Worm (Caenorhabditis elegans) whole organism, mixed stage, embryonic: ENCODE results near the gene pyk-2.

Source experiments
- ceh-39 ChIP-seq: fragments of 150-350 bp; optimal IDR thresholded peaks from 2 replicates; lab custom pipeline; 2014; ENCODE audit warnings: missing biosample characterization, missing genetic modification characterization
- ceh-43 ChIP-seq: fragments of 200-800 bp; sonication (Bioruptor generic); optimal IDR thresholded peaks from 2 replicates; lab custom pipeline; 2018; ENCODE audit warnings: mild to moderate bottlenecking, missing genetic modification characterization, moderate library complexity, missing compliant biosample characterization
- ceh-83 ChIP-seq: fragments of 200-800 bp; sonication (Bioruptor generic); optimal IDR thresholded peaks from 2 replicates; lab custom pipeline; 2018; ENCODE audit warnings: mild to moderate bottlenecking, missing genetic modification characterization, missing compliant biosample characterization
- drap-1 ChIP-seq: fragments of 200-800 bp; sonication (Bioruptor generic); optimal IDR thresholded peaks from 3 replicates; lab custom pipeline; 2018; ENCODE audit warnings: mild to moderate bottlenecking, missing genetic modification characterization, missing compliant biosample characterization
- elt-3 ChIP-seq: fragments of 150-350 bp; optimal IDR thresholded peaks from 2 replicates; lab custom pipeline; 2014; ENCODE audit warnings: missing biosample characterization, missing genetic modification characterization
- flh-1 ChIP-seq: fragments of 200-800 bp; sonication (Bioruptor generic); optimal IDR thresholded peaks from 2 replicates; lab custom pipeline; 2018; ENCODE audit warnings: mild to moderate bottlenecking, missing genetic modification characterization, moderate library complexity, missing compliant biosample characterization
- lin-13 ChIP-seq: fragments of 150-350 bp; optimal IDR thresholded peaks from 2 replicates; lab custom pipeline; 2014; ENCODE audit warnings: missing biosample characterization, missing genetic modification characterization
- lin-32 ChIP-seq: fragments of 200-800 bp; sonication (Bioruptor generic); optimal IDR thresholded peaks from 2 replicates; lab custom pipeline; 2018; ENCODE audit warnings: mild to moderate bottlenecking, missing genetic modification characterization, missing compliant biosample characterization
- lsy-2 ChIP-seq: fragments of 150-350 bp; optimal IDR thresholded peaks from 2 replicates; lab custom pipeline; 2014; ENCODE audit warnings: missing biosample characterization, missing genetic modification characterization
- mep-1 ChIP-seq: fragments of 150-350 bp; optimal IDR thresholded peaks from 2 replicates; lab custom pipeline; 2017; ENCODE audit warnings: missing biosample characterization, missing genetic modification reagents, missing genetic modification characterization, inconsistent platforms
- nhr-76 ChIP-seq: sonication (generic microtip); optimal IDR thresholded peaks from 2 replicates; lab custom pipeline; 2017; ENCODE audit warnings: missing biosample characterization, missing genetic modification characterization
- sem-2 ChIP-seq: fragments of 200-800 bp; sonication (Bioruptor generic); optimal IDR thresholded peaks from 2 replicates; lab custom pipeline; 2018; ENCODE audit warnings: mild to moderate bottlenecking, missing genetic modification characterization, missing compliant biosample characterization
- unc-39 ChIP-seq: fragments of 150-350 bp; optimal IDR thresholded peaks from 2 replicates; lab custom pipeline; 2014; ENCODE audit warnings: missing biosample characterization, missing genetic modification characterization
- unc-62 ChIP-seq: fragments of 150-350 bp; optimal IDR thresholded peaks from 2 replicates; lab custom pipeline; 2014; ENCODE audit warnings: missing biosample characterization, missing genetic modification reagents, missing genetic modification characterization

ce11 chrIV:10870158-10870557, 39.6 kb upstream of the pyk-2 start:
- TF ChIP-seq ceh-43 (no peak), flh-1 (GFP tag; lab: Kevin White, UChicago) (no peak), nhr-76 (tag; lab: Kevin White, UChicago) (no peak), lsy-2 (no peak), sem-2 (GFP tag; lab: Kevin White, UChicago) (no peak), unc-39 (tag; lab: Kevin White, UChicago) (no peak), lin-13 (tag; lab: Kevin White, UChicago) (no peak), mep-1 (tag; lab: Kevin White, UChicago) (no peak), elt-3 (tag; lab: Kevin White, UChicago) (no peak), ceh-83 (GFP tag; lab: Kevin White, UChicago) (no peak), drap-1 (no peak), unc-62 (GFP tag; lab: Kevin White, UChicago) (no peak), lin-32 (GFP tag; lab: Kevin White, UChicago) (no peak), ceh-39 (tag; lab: Kevin White, UChicago) (no peak)
